Fruit fly (Drosophila melanogaster) whole organism, embryonic: ENCODE results near the gene Fas3.

Experiments
- Adf1 ChIP-seq: fragments of 200-800 bp; sonication (Bioruptor generic); IDR thresholded peaks from 2 replicates; pipeline ENCODE4 v1.3.6; 2022; ENCODE audit warnings: missing biosample characterization, missing genetic modification characterization
- Blimp-1 ChIP-seq: fragments of 200-800 bp; sonication (Bioruptor generic); optimal IDR thresholded peaks from 3 replicates; lab custom pipeline; 2018; ENCODE audit warnings: missing biosample characterization, missing genetic modification characterization, mild to moderate bottlenecking, moderate library complexity, missing genetic modification reagents
- CG10462 ChIP-seq: fragments of 200-800 bp; sonication (Bioruptor generic); optimal IDR thresholded peaks from 2 replicates; lab custom pipeline; 2016; ENCODE audit warnings: missing biosample characterization, missing genetic modification characterization
- CG14014 ChIP-seq: fragments of 200-800 bp; sonication (Bioruptor generic); IDR thresholded peaks from 2 replicates; pipeline ENCODE4 v1.3.6; 2022; ENCODE audit warnings: missing biosample characterization, missing genetic modification characterization
- CG14860 ChIP-seq: fragments of 200-800 bp; sonication (Bioruptor generic); IDR thresholded peaks from 3 replicates; pipeline ENCODE4 v1.3.6; 2022; ENCODE audit warnings: missing biosample characterization, missing genetic modification characterization; ENCODE audit not compliant: partially characterized antibody
- CG1529 ChIP-seq: fragments of 200-800 bp; sonication (Bioruptor generic); optimal IDR thresholded peaks from 3 replicates; lab custom pipeline; 2018; ENCODE audit warnings: missing biosample characterization, missing genetic modification characterization
- CG1603 ChIP-seq: fragments of 200-800 bp; sonication (Bioruptor generic); optimal IDR thresholded peaks from 2 replicates; lab custom pipeline; 2019; ENCODE audit warnings: missing biosample characterization, mild to moderate bottlenecking, missing genetic modification characterization, moderate library complexity
- CG17359 ChIP-seq: fragments of 200-800 bp; sonication (Bioruptor generic); optimal IDR thresholded peaks from 3 replicates; lab custom pipeline; 2018; ENCODE audit warnings: missing biosample characterization, mild to moderate bottlenecking, missing genetic modification characterization, moderate library complexity
- CG17802 ChIP-seq: fragments of 200-800 bp; sonication (Bioruptor generic); optimal IDR thresholded peaks from 2 replicates; lab custom pipeline; 2018; ENCODE audit warnings: missing biosample characterization, mild to moderate bottlenecking, missing genetic modification characterization, moderate library complexity
- CG17829 ChIP-seq: fragments of 200-800 bp; optimal IDR thresholded peaks from 2 replicates; lab custom pipeline; 2019; ENCODE audit warnings: missing biosample characterization, mild to moderate bottlenecking, missing genetic modification characterization, moderate library complexity
- CG2199 ChIP-seq: fragments of 200-800 bp; sonication (Bioruptor generic); IDR thresholded peaks from 3 replicates; pipeline ENCODE4 v1.3.6; 2022; ENCODE audit warnings: missing biosample characterization, missing genetic modification characterization
- CG3065 ChIP-seq: fragments of 200-800 bp; sonication (Bioruptor generic); optimal IDR thresholded peaks from 2 replicates; lab custom pipeline; 2016; ENCODE audit warnings: missing biosample characterization, missing genetic modification characterization
- CG3407 ChIP-seq: fragments of 200-800 bp; sonication (Bioruptor generic); optimal IDR thresholded peaks from 2 replicates; lab custom pipeline; 2018; ENCODE audit warnings: missing biosample characterization, mild to moderate bottlenecking, missing genetic modification characterization
- CG6175 ChIP-seq: fragments of 200-800 bp; sonication (Bioruptor generic); IDR thresholded peaks from 3 replicates; pipeline ENCODE4 v1.3.6; 2022; ENCODE audit warnings: missing biosample characterization, missing genetic modification characterization
- CG7372 ChIP-seq: fragments of 200-800 bp; sonication (Bioruptor generic); IDR thresholded peaks from 2 replicates; pipeline ENCODE4 v1.3.6; 2022; ENCODE audit warnings: missing biosample characterization, missing genetic modification characterization
- CG7928 ChIP-seq: fragments of 200-800 bp; sonication (Bioruptor generic); optimal IDR thresholded peaks from 2 replicates; lab custom pipeline; 2017; ENCODE audit warnings: missing biosample characterization, mild to moderate bottlenecking, missing genetic modification characterization
- CG8089 ChIP-seq: fragments of 200-800 bp; sonication (Bioruptor generic); optimal IDR thresholded peaks from 3 replicates; lab custom pipeline; 2016; ENCODE audit warnings: missing biosample characterization, missing genetic modification characterization
- CG8388 ChIP-seq: fragments of 200-800 bp; sonication (Bioruptor generic); optimal IDR thresholded peaks from 2 replicates; lab custom pipeline; 2019; ENCODE audit warnings: missing biosample characterization, mild to moderate bottlenecking, missing genetic modification characterization, moderate library complexity
- CG8478 ChIP-seq: fragments of >200 bp; optimal IDR thresholded peaks from 2 replicates; lab custom pipeline; 2018
- CG8924 ChIP-seq: fragments of 200-800 bp; optimal IDR thresholded peaks from 3 replicates; lab custom pipeline; 2019; ENCODE audit warnings: missing biosample characterization, mild to moderate bottlenecking, missing genetic modification characterization, moderate library complexity
- Chrac-16 ChIP-seq: fragments of 200-800 bp; sonication (Bioruptor generic); optimal IDR thresholded peaks from 3 replicates; lab custom pipeline; 2016; ENCODE audit warnings: missing biosample characterization, missing genetic modification characterization
- Deaf1 ChIP-seq: fragments of 200-800 bp; optimal IDR thresholded peaks from 3 replicates; lab custom pipeline; 2019; ENCODE audit warnings: missing biosample characterization, mild to moderate bottlenecking, missing genetic modification characterization, moderate library complexity
- H15 ChIP-seq: fragments of 200-800 bp; sonication (Bioruptor generic); IDR thresholded peaks from 3 replicates; pipeline ENCODE4 v1.3.6; 2022; ENCODE audit warnings: missing biosample characterization, missing genetic modification characterization
- HLHmδ ChIP-seq: fragments of 200-800 bp; sonication (Bioruptor generic); optimal IDR thresholded peaks from 2 replicates; lab custom pipeline; 2018; ENCODE audit warnings: missing biosample characterization, mild to moderate bottlenecking, missing genetic modification characterization, moderate library complexity
- Hr39 ChIP-seq: fragments of >200 bp; optimal IDR thresholded peaks from 2 replicates; lab custom pipeline; 2017
- Pdp1 ChIP-seq, 2 experiments: fragments of 200-800 bp; sonication (Bioruptor generic); optimal IDR thresholded peaks; 3 replicates each; lab custom pipeline; 2016; ENCODE audit warnings: missing biosample characterization in 2 of 2, missing genetic modification characterization in 2 of 2, mild to moderate bottlenecking in 1 of 2, moderate library complexity in 1 of 2
- Side ChIP-seq: fragments of 200-800 bp; sonication (Bioruptor generic); optimal IDR thresholded peaks from 2 replicates; lab custom pipeline; 2016; ENCODE audit warnings: missing biosample characterization, missing genetic modification characterization
- Sox102F ChIP-seq: fragments of 200-800 bp; sonication (Bioruptor generic); optimal IDR thresholded peaks from 2 replicates; lab custom pipeline; 2018; ENCODE audit warnings: missing biosample characterization, mild to moderate bottlenecking, missing genetic modification characterization, moderate library complexity
- Spps ChIP-seq: fragments of 200-800 bp; sonication (Bioruptor generic); optimal IDR thresholded peaks from 2 replicates; lab custom pipeline; 2018; ENCODE audit warnings: missing biosample characterization, mild to moderate bottlenecking, missing genetic modification characterization
- Taf1 ChIP-seq: fragments of 200-800 bp; sonication (Bioruptor generic); IDR thresholded peaks from 2 replicates; pipeline ENCODE4 v1.3.6; 2022; ENCODE audit warnings: missing biosample characterization, missing genetic modification characterization
- Xbp1 ChIP-seq: fragments of 200-800 bp; sonication (Bioruptor generic); optimal IDR thresholded peaks from 3 replicates; lab custom pipeline; 2016; ENCODE audit warnings: missing biosample characterization, mild to moderate bottlenecking, missing genetic modification characterization
- YL-1 ChIP-seq: fragments of 200-800 bp; sonication (Bioruptor generic); optimal IDR thresholded peaks from 3 replicates; lab custom pipeline; 2017; ENCODE audit warnings: missing biosample characterization, mild to moderate bottlenecking, missing genetic modification characterization
- chn ChIP-seq: fragments of 200-800 bp; sonication (Bioruptor generic); optimal IDR thresholded peaks from 2 replicates; lab custom pipeline; 2016; ENCODE audit warnings: missing biosample characterization, missing genetic modification characterization
- dan ChIP-seq: fragments of 200-800 bp; sonication (Bioruptor generic); IDR thresholded peaks from 2 replicates; pipeline ENCODE4 v1.3.6; 2022; ENCODE audit warnings: missing biosample characterization, missing genetic modification characterization
- dimm ChIP-seq: fragments of 200-800 bp; sonication (Bioruptor generic); IDR thresholded peaks from 2 replicates; pipeline ENCODE4 v1.3.6; 2022; ENCODE audit warnings: missing biosample characterization, missing genetic modification characterization
- disco-r ChIP-seq: fragments of 200-800 bp; sonication (Bioruptor generic); optimal IDR thresholded peaks from 2 replicates; lab custom pipeline; 2016; ENCODE audit warnings: missing biosample characterization, missing genetic modification characterization
- eve ChIP-seq, 2 experiments: fragments of >200 bp; optimal IDR thresholded peaks; 2 replicates each; lab custom pipeline; 2017; ENCODE audit warnings: missing biosample characterization in 2 of 2, missing genetic modification characterization in 2 of 2
- eyg ChIP-seq: fragments of 200-800 bp; sonication (Bioruptor generic); optimal IDR thresholded peaks from 3 replicates; lab custom pipeline; 2016; ENCODE audit warnings: missing biosample characterization, missing genetic modification characterization
- fd102C ChIP-seq: fragments of 200-800 bp; sonication (Bioruptor generic); optimal IDR thresholded peaks from 2 replicates; lab custom pipeline; 2018; ENCODE audit warnings: missing biosample characterization, mild to moderate bottlenecking, missing genetic modification characterization, moderate library complexity
- hth ChIP-seq: fragments of >200 bp; optimal IDR thresholded peaks from 2 replicates; lab custom pipeline; 2017; ENCODE audit warnings: inconsistent platforms
- kni ChIP-seq: fragments of 200-800 bp; sonication (Bioruptor generic); optimal IDR thresholded peaks from 3 replicates; lab custom pipeline; 2017; ENCODE audit warnings: mild to moderate bottlenecking, missing biosample characterization, missing genetic modification reagents, missing genetic modification characterization
- mirr ChIP-seq: fragments of 200-800 bp; sonication (Bioruptor generic); optimal IDR thresholded peaks from 3 replicates; lab custom pipeline; 2018; ENCODE audit warnings: missing biosample characterization, mild to moderate bottlenecking, missing genetic modification characterization
- oc ChIP-seq: fragments of 200-800 bp; sonication (Bioruptor generic); optimal IDR thresholded peaks from 2 replicates; lab custom pipeline; 2018; ENCODE audit warnings: missing biosample characterization, mild to moderate bottlenecking, missing genetic modification characterization, moderate library complexity
- pfk ChIP-seq: fragments of 200-800 bp; sonication (Bioruptor generic); optimal IDR thresholded peaks from 2 replicates; lab custom pipeline; 2018; ENCODE audit warnings: missing biosample characterization, mild to moderate bottlenecking, missing genetic modification characterization, moderate library complexity
- sens ChIP-seq: fragments of 200-800 bp; sonication (Bioruptor generic); peaks from one replicate; lab custom pipeline; 2016; ENCODE audit warnings: missing biosample characterization, missing genetic modification characterization
- sqz ChIP-seq: fragments of 200-800 bp; sonication (Bioruptor generic); optimal IDR thresholded peaks from 3 replicates; lab custom pipeline; 2018; ENCODE audit warnings: missing biosample characterization, mild to moderate bottlenecking, missing genetic modification characterization
- twi ChIP-seq: fragments of 200-800 bp; optimal IDR thresholded peaks from 2 replicates; lab custom pipeline; 2019; ENCODE audit warnings: missing biosample characterization, mild to moderate bottlenecking, missing genetic modification characterization, moderate library complexity
- vfl ChIP-seq: fragments of 200-800 bp; sonication (Bioruptor generic); optimal IDR thresholded peaks from 2 replicates; lab custom pipeline; 2016; ENCODE audit warnings: missing biosample characterization, missing genetic modification characterization

Gene Fas3

dm6 chr2L:18377109-18377508 is 57.2 kb downstream of the Fas3 start (continued):
- TF ChIP-seq oc (tag; lab: Kevin White, UChicago) = no peak
- TF ChIP-seq CG1603 (tag; lab: Kevin White, UChicago) = peak; percentile 71
- TF ChIP-seq twi (tag; lab: Kevin White, UChicago) = no peak
- TF ChIP-seq chn (GFP tag; lab: Kevin White, UChicago) = peak; percentile 31
- peak; percentile 8 for TF ChIP-seq CG8388 (GFP tag; lab: Kevin White, UChicago)
- TF ChIP-seq CG6175 (GFP tag; lab: Robert Waterston, UW) = no peak
- no peak for TF ChIP-seq CG7372
- no peak for TF ChIP-seq fd102C (GFP tag; lab: Kevin White, UChicago)
- TF ChIP-seq Xbp1 (GFP tag; lab: Kevin White, UChicago) = peak; percentile 55
- no peak for TF ChIP-seq hth (lab: Kevin White, UChicago)
- peak; percentile 26 for TF ChIP-seq CG17829 (tag; lab: Kevin White, UChicago)
- TF ChIP-seq dan (GFP tag; lab: Robert Waterston, UW) = no peak
- peak in 1 of 2 experiments; percentile 40 for TF ChIP-seq eve (GFP tag; optimal IDR thresholded peaks at IDR 0.05; lab: Kevin White, UChicago)
- TF ChIP-seq Adf1 (GFP tag; lab: Robert Waterston, UW) = no peak
- no peak for TF ChIP-seq CG17802 (tag; lab: Kevin White, UChicago)
- no peak for TF ChIP-seq Deaf1 (tag; lab: Kevin White, UChicago)
- no peak for TF ChIP-seq Spps (tag; lab: Kevin White, UChicago)
- TF ChIP-seq CG8478 (lab: Kevin White, UChicago) = no peak
- no peak for TF ChIP-seq vfl (GFP tag; lab: Kevin White, UChicago)
- TF ChIP-seq CG17359 (tag; lab: Kevin White, UChicago) = peak; percentile 53
- TF ChIP-seq Taf1 (GFP tag; lab: Robert Waterston, UW) = no peak
- TF ChIP-seq Pdp1 (GFP tag; optimal IDR thresholded peaks at IDR 0.05; lab: Kevin White, UChicago) = peak in 1 of 2 experiments; percentile 40
- peak; percentile 59 for TF ChIP-seq Sox102F (GFP tag; lab: Kevin White, UChicago)
- TF ChIP-seq Hr39 (lab: Kevin White, UChicago) = no peak
- TF ChIP-seq H15 (GFP tag; lab: Robert Waterston, UW) = 0 out of 3 replicates have a peak, but pooled peaks have one; percentile 22
- no peak for TF ChIP-seq pfk (GFP tag; lab: Kevin White, UChicago)
- TF ChIP-seq Chrac-16 (GFP tag; lab: Kevin White, UChicago) = peak; percentile 22

dm6 chr2L:18378291-18378690 is 58.4 kb downstream of the Fas3 start, which contains the start of gene CG34171:
CG34171 (plus strand) TSS chr2L:18378591.
- TF ChIP-seq HLHmδ (GFP tag; lab: Kevin White, UChicago) (no peak), CG3407 (no peak), eyg (no peak), CG14014 (GFP tag; lab: Robert Waterston, UW) (no peak), CG8924 (tag; lab: Kevin White, UChicago) (no peak), Deaf1 (tag; lab: Kevin White, UChicago) (no peak), mirr (no peak), YL-1 (GFP tag; lab: Kevin White, UChicago) (no peak), CG1529 (no peak), dimm (GFP tag; lab: Robert Waterston, UW) (no peak), CG10462 (GFP tag; lab: Kevin White, UChicago) (no peak), disco-r (no peak), CG8089 (GFP tag; lab: Kevin White, UChicago) (no peak)

- no peak for TF ChIP-seq CG7928 (GFP tag; lab: Kevin White, UChicago)
- TF ChIP-seq CG14860 = no peak
- TF ChIP-seq Blimp-1 (GFP tag; lab: Kevin White, UChicago) = peak; percentile 67
- peak; percentile 31 for TF ChIP-seq sqz (GFP tag; lab: Kevin White, UChicago)
- peak; percentile 64; the same call in 2 of the 3 replicates for TF ChIP-seq CG2199 (GFP tag; lab: Robert Waterston, UW)
- TF ChIP-seq Side = no peak
- TF ChIP-seq sens (GFP tag; lab: Kevin White, UChicago) = peak; percentile 60
- TF ChIP-seq kni = peak; percentile 46
- TF ChIP-seq CG3065 = peak; percentile 61
These were observed 67.8 kb downstream of the Fas3 start for dm6 chr2L:18387749-18388148.
